Worm (Caenorhabditis elegans): ENCODE measurements around the gene hmit-1.3.

DNA sequence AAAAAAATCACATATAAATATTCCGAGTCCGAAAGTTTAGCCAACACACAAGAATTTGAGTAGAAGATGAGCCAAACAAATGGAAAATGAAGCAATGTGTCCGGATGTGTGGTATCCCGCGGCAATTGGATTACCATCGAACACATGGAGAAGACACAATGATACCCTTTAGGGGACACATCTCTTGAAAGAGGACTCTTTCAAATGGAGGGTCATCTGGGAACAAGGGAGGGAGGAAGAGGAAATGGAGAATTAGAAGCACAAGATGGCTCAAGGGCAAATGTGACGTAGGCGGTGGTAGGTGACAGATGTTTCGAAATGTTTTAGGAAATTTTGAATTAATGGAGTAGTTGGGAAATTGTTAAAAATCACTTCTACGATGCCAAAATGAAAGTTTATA is 23.7 kb upstream of the hmit-1.3 start:
- no peak for TF ChIP-seq hmbx-1 (tag; optimal IDR thresholded peaks at IDR 0.05)
- TF ChIP-seq ama-1 (optimal IDR thresholded peaks at IDR 0.05): no peak
- TF ChIP-seq scrt-1 (GFP tag; IDR thresholded peaks at IDR 0.05): no peak
- TF ChIP-seq aly-1 (tag; optimal IDR thresholded peaks at IDR 0.05): no peak
- TF ChIP-seq tra-4 (tag; optimal IDR thresholded peaks at IDR 0.05): no peak
- no peak for TF ChIP-seq ceh-36 (tag; optimal IDR thresholded peaks at IDR 0.05)
- TF ChIP-seq ceh-13 (GFP tag; optimal IDR thresholded peaks at IDR 0.05): no peak
